Fruit fly (Drosophila melanogaster) whole organism, adult: ENCODE measurements around the gene Sgs7.

Experiments used
- CG12768 ChIP-seq: fragments of 200-800 bp; sonication (Bioruptor generic); optimal IDR thresholded peaks from 2 replicates; lab custom pipeline; 2017; ENCODE audit warnings: missing biosample characterization, missing genetic modification characterization, mild to moderate bottlenecking, moderate library complexity, missing genetic modification reagents
- CG14711 ChIP-seq: fragments of 200-800 bp; sonication (Bioruptor generic); optimal IDR thresholded peaks from 2 replicates; lab custom pipeline; 2018; ENCODE audit warnings: missing biosample characterization, mild to moderate bottlenecking, missing genetic modification characterization, moderate library complexity
- CG7101 ChIP-seq: fragments of 200-800 bp; sonication (Bioruptor generic); optimal IDR thresholded peaks from 2 replicates; lab custom pipeline; 2018; ENCODE audit warnings: missing biosample characterization, mild to moderate bottlenecking, missing genetic modification characterization, moderate library complexity
- bab1 ChIP-seq: fragments of 200-800 bp; sonication (Bioruptor generic); optimal IDR thresholded peaks from 3 replicates; lab custom pipeline; 2019; ENCODE audit warnings: missing biosample characterization, mild to moderate bottlenecking, missing genetic modification characterization, moderate library complexity
- cic ChIP-seq: fragments of 200-800 bp; sonication (Bioruptor generic); optimal IDR thresholded peaks from 2 replicates; lab custom pipeline; 2017; ENCODE audit warnings: missing biosample characterization, mild to moderate bottlenecking, missing genetic modification characterization, moderate library complexity
- tj ChIP-seq: fragments of 200-800 bp; sonication (Bioruptor generic); optimal IDR thresholded peaks from 3 replicates; lab custom pipeline; 2017; ENCODE audit warnings: missing biosample characterization, mild to moderate bottlenecking, missing genetic modification characterization, moderate library complexity

dm6 chr3L:11483135-11483534 lies 26.5 kb upstream of the Sgs7 start:
- TF ChIP-seq cic (GFP tag; lab: Kevin White, UChicago) (no peak), CG12768 (no peak), CG7101 (no peak), tj (no peak), bab1 (GFP tag; lab: Kevin White, UChicago) (no peak), CG14711 (tag; lab: Kevin White, UChicago) (no peak)
